Fruit fly (Drosophila melanogaster) whole organism, embryonic: ENCODE results near the gene CG33110.

Experiments
- Abd-B ChIP-seq: fragments of 200-800 bp; sonication (Bioruptor generic); optimal IDR thresholded peaks from 2 replicates; lab custom pipeline; 2018; ENCODE audit warnings: missing biosample characterization, mild to moderate bottlenecking, missing genetic modification characterization, moderate library complexity
- Atf-2 ChIP-seq: fragments of 200-800 bp; sonication (Bioruptor generic); optimal IDR thresholded peaks from 2 replicates; lab custom pipeline; 2016; ENCODE audit warnings: missing biosample characterization, missing genetic modification characterization
- Blimp-1 ChIP-seq: fragments of 200-800 bp; sonication (Bioruptor generic); optimal IDR thresholded peaks from 3 replicates; lab custom pipeline; 2018; ENCODE audit warnings: missing biosample characterization, missing genetic modification characterization, mild to moderate bottlenecking, moderate library complexity, missing genetic modification reagents
- CG1024 ChIP-seq: fragments of 200-800 bp; sonication (Bioruptor generic); IDR thresholded peaks from 2 replicates; pipeline ENCODE4 v1.3.6; 2022; ENCODE audit warnings: missing biosample characterization, missing genetic modification characterization
- CG12071 ChIP-seq: fragments of 200-800 bp; sonication (Bioruptor generic); optimal IDR thresholded peaks from 3 replicates; lab custom pipeline; 2018; ENCODE audit warnings: missing biosample characterization, mild to moderate bottlenecking, missing genetic modification characterization
- CG13123 ChIP-seq: fragments of 200-800 bp; sonication (Bioruptor generic); optimal IDR thresholded peaks from 2 replicates; lab custom pipeline; 2016; ENCODE audit warnings: missing biosample characterization, missing genetic modification characterization
- CG13287 ChIP-seq: fragments of 200-800 bp; sonication (Bioruptor generic); IDR thresholded peaks from 2 replicates; pipeline ENCODE4 v1.3.6; 2022; ENCODE audit warnings: missing biosample characterization, missing genetic modification characterization; ENCODE audit not compliant: partially characterized antibody
- CG13894 ChIP-seq: fragments of 200-800 bp; sonication (Bioruptor generic); optimal IDR thresholded peaks from 3 replicates; lab custom pipeline; 2018; ENCODE audit warnings: missing biosample characterization, mild to moderate bottlenecking, missing genetic modification characterization, moderate library complexity
- CG14014 ChIP-seq: fragments of 200-800 bp; sonication (Bioruptor generic); IDR thresholded peaks from 2 replicates; pipeline ENCODE4 v1.3.6; 2022; ENCODE audit warnings: missing biosample characterization, missing genetic modification characterization
- CG1529 ChIP-seq: fragments of 200-800 bp; sonication (Bioruptor generic); optimal IDR thresholded peaks from 3 replicates; lab custom pipeline; 2018; ENCODE audit warnings: missing biosample characterization, missing genetic modification characterization
- CG16779 ChIP-seq: fragments of 200-800 bp; sonication (Bioruptor generic); IDR thresholded peaks from 2 replicates; pipeline ENCODE4 v1.3.6; 2022; ENCODE audit warnings: missing biosample characterization, missing genetic modification characterization
- CG17802 ChIP-seq: fragments of 200-800 bp; sonication (Bioruptor generic); optimal IDR thresholded peaks from 2 replicates; lab custom pipeline; 2018; ENCODE audit warnings: missing biosample characterization, mild to moderate bottlenecking, missing genetic modification characterization, moderate library complexity
- CG3281 ChIP-seq: fragments of 200-800 bp; sonication (Bioruptor generic); optimal IDR thresholded peaks from 3 replicates; lab custom pipeline; 2017; ENCODE audit warnings: missing biosample characterization, mild to moderate bottlenecking, missing genetic modification characterization
- CG34422 ChIP-seq: fragments of 200-800 bp; sonication (Bioruptor generic); IDR thresholded peaks from 3 replicates; pipeline ENCODE4 v1.3.6; 2022; ENCODE audit warnings: missing biosample characterization, missing genetic modification characterization
- CG5180 ChIP-seq: fragments of 200-800 bp; sonication (Bioruptor generic); optimal IDR thresholded peaks from 3 replicates; lab custom pipeline; 2017; ENCODE audit warnings: missing biosample characterization, missing genetic modification characterization, mild to moderate bottlenecking, moderate library complexity, missing genetic modification reagents
- CG5245 ChIP-seq: fragments of 200-800 bp; sonication (Bioruptor generic); optimal IDR thresholded peaks from 3 replicates; lab custom pipeline; 2016; ENCODE audit warnings: missing biosample characterization, missing genetic modification characterization
- CG6791 ChIP-seq: fragments of 200-800 bp; sonication (Bioruptor generic); IDR thresholded peaks from 3 replicates; pipeline ENCODE4 v1.3.6; 2022; ENCODE audit warnings: missing biosample characterization, missing genetic modification characterization; ENCODE audit not compliant: partially characterized antibody
- CG7357 ChIP-seq: fragments of 200-800 bp; sonication (Bioruptor generic); IDR thresholded peaks from 3 replicates; pipeline ENCODE4 v1.3.6; 2022; ENCODE audit warnings: missing biosample characterization, missing genetic modification characterization
- CG7786 ChIP-seq: fragments of 200-800 bp; sonication (Bioruptor generic); optimal IDR thresholded peaks from 2 replicates; lab custom pipeline; 2016; ENCODE audit warnings: missing biosample characterization, missing genetic modification characterization
- CG7839 ChIP-seq: fragments of 200-800 bp; sonication (Bioruptor generic); optimal IDR thresholded peaks from 3 replicates; lab custom pipeline; 2018; ENCODE audit warnings: missing biosample characterization, mild to moderate bottlenecking, missing genetic modification characterization, moderate library complexity
- CG8089 ChIP-seq: fragments of 200-800 bp; sonication (Bioruptor generic); optimal IDR thresholded peaks from 3 replicates; lab custom pipeline; 2016; ENCODE audit warnings: missing biosample characterization, missing genetic modification characterization
- CG9609 ChIP-seq: fragments of 200-800 bp; sonication (Bioruptor generic); optimal IDR thresholded peaks from 3 replicates; lab custom pipeline; 2016; ENCODE audit warnings: missing biosample characterization, missing genetic modification characterization
- CkIIα-i1 ChIP-seq: fragments of 200-800 bp; sonication (Bioruptor generic); IDR thresholded peaks from 2 replicates; pipeline ENCODE4 v1.3.6; 2022; ENCODE audit warnings: missing biosample characterization, missing genetic modification characterization
- Ets97D ChIP-seq: fragments of 200-800 bp; sonication (Bioruptor generic); optimal IDR thresholded peaks from 3 replicates; lab custom pipeline; 2016; ENCODE audit warnings: missing biosample characterization, missing genetic modification characterization
- Hr3 ChIP-seq: fragments of 200-800 bp; sonication (Bioruptor generic); optimal IDR thresholded peaks from 3 replicates; lab custom pipeline; 2016; ENCODE audit warnings: missing biosample characterization, missing genetic modification characterization
- Hr39 ChIP-seq: fragments of >200 bp; optimal IDR thresholded peaks from 2 replicates; lab custom pipeline; 2017
- Lhr ChIP-seq: fragments of 200-800 bp; sonication (Bioruptor generic); optimal IDR thresholded peaks from 3 replicates; lab custom pipeline; 2017; ENCODE audit warnings: mild to moderate bottlenecking, missing biosample characterization, missing genetic modification reagents, missing genetic modification characterization
- Max ChIP-seq: fragments of 200-800 bp; sonication (Bioruptor generic); optimal IDR thresholded peaks from 2 replicates; lab custom pipeline; 2016; ENCODE audit warnings: missing biosample characterization, mild to moderate bottlenecking, missing genetic modification characterization
- NFAT ChIP-seq: fragments of 200-800 bp; sonication (Bioruptor generic); IDR thresholded peaks from 2 replicates; pipeline ENCODE4 v1.3.6; 2022; ENCODE audit warnings: missing biosample characterization, missing genetic modification characterization
- Nf-YB ChIP-seq: fragments of 200-800 bp; sonication (Bioruptor generic); optimal IDR thresholded peaks from 3 replicates; lab custom pipeline; 2019; ENCODE audit warnings: missing biosample characterization, mild to moderate bottlenecking, missing genetic modification characterization, moderate library complexity
- Pdp1 ChIP-seq, 2 experiments: fragments of 200-800 bp; sonication (Bioruptor generic); optimal IDR thresholded peaks; 3 replicates each; lab custom pipeline; 2016; ENCODE audit warnings: missing biosample characterization in 2 of 2, missing genetic modification characterization in 2 of 2, mild to moderate bottlenecking in 1 of 2, moderate library complexity in 1 of 2
- Poxn ChIP-seq: fragments of 200-800 bp; sonication (Bioruptor generic); IDR thresholded peaks from 2 replicates; pipeline ENCODE4 v1.3.6; 2022; ENCODE audit warnings: missing biosample characterization, missing genetic modification characterization
- YL-1 ChIP-seq: fragments of 200-800 bp; sonication (Bioruptor generic); optimal IDR thresholded peaks from 3 replicates; lab custom pipeline; 2017; ENCODE audit warnings: missing biosample characterization, mild to moderate bottlenecking, missing genetic modification characterization
- ash1 ChIP-seq: fragments of 200-800 bp; sonication (Bioruptor generic); optimal IDR thresholded peaks from 2 replicates; lab custom pipeline; 2018; ENCODE audit warnings: missing biosample characterization, mild to moderate bottlenecking, missing genetic modification characterization
- bigmax ChIP-seq: fragments of 200-800 bp; sonication (Bioruptor generic); optimal IDR thresholded peaks from 2 replicates; lab custom pipeline; 2018; ENCODE audit warnings: missing biosample characterization, mild to moderate bottlenecking, missing genetic modification characterization
- chn ChIP-seq: fragments of 200-800 bp; sonication (Bioruptor generic); optimal IDR thresholded peaks from 2 replicates; lab custom pipeline; 2016; ENCODE audit warnings: missing biosample characterization, missing genetic modification characterization
- danr ChIP-seq: fragments of 200-800 bp; sonication (Bioruptor generic); IDR thresholded peaks from 2 replicates; pipeline ENCODE4 v1.3.6; 2022; ENCODE audit warnings: missing biosample characterization, missing genetic modification characterization
- disco-r ChIP-seq: fragments of 200-800 bp; sonication (Bioruptor generic); optimal IDR thresholded peaks from 2 replicates; lab custom pipeline; 2016; ENCODE audit warnings: missing biosample characterization, missing genetic modification characterization
- ems ChIP-seq: fragments of 200-800 bp; sonication (Bioruptor generic); optimal IDR thresholded peaks from 3 replicates; lab custom pipeline; 2016; ENCODE audit warnings: missing biosample characterization, missing genetic modification characterization
- eve ChIP-seq, 2 experiments: fragments of >200 bp; optimal IDR thresholded peaks; 2 replicates each; lab custom pipeline; 2017; ENCODE audit warnings: missing biosample characterization in 2 of 2, missing genetic modification characterization in 2 of 2
- ftz-f1 ChIP-seq: fragments of 200-800 bp; sonication (Bioruptor generic); optimal IDR thresholded peaks from 2 replicates; lab custom pipeline; 2016; ENCODE audit warnings: missing biosample characterization, missing genetic modification characterization
- gem ChIP-seq: fragments of 200-800 bp; sonication (Bioruptor generic); optimal IDR thresholded peaks from 2 replicates; lab custom pipeline; 2019; ENCODE audit warnings: missing biosample characterization, mild to moderate bottlenecking, missing genetic modification characterization, moderate library complexity
- ham ChIP-seq: fragments of 200-800 bp; sonication (Bioruptor generic); IDR thresholded peaks from 2 replicates; pipeline ENCODE4 v1.3.6; 2022; ENCODE audit warnings: missing biosample characterization, missing genetic modification characterization
- nau ChIP-seq: fragments of 200-800 bp; sonication (Bioruptor generic); optimal IDR thresholded peaks from 3 replicates; lab custom pipeline; 2017; ENCODE audit warnings: missing biosample characterization, mild to moderate bottlenecking, missing genetic modification characterization, missing genetic modification reagents
- pfk ChIP-seq: fragments of 200-800 bp; sonication (Bioruptor generic); optimal IDR thresholded peaks from 2 replicates; lab custom pipeline; 2018; ENCODE audit warnings: missing biosample characterization, mild to moderate bottlenecking, missing genetic modification characterization, moderate library complexity
- pzg ChIP-seq: fragments of 200-800 bp; sonication (Bioruptor generic); optimal IDR thresholded peaks from 3 replicates; lab custom pipeline; 2018; ENCODE audit warnings: missing biosample characterization, mild to moderate bottlenecking, missing genetic modification characterization, moderate library complexity
- rib ChIP-seq: fragments of 200-800 bp; sonication (Bioruptor generic); IDR thresholded peaks from 2 replicates; pipeline ENCODE4 v1.3.6; 2022; ENCODE audit warnings: missing biosample characterization, missing genetic modification characterization
- twi ChIP-seq: fragments of 200-800 bp; optimal IDR thresholded peaks from 2 replicates; lab custom pipeline; 2019; ENCODE audit warnings: missing biosample characterization, mild to moderate bottlenecking, missing genetic modification characterization, moderate library complexity
- zfh1 ChIP-seq: fragments of 200-800 bp; sonication (Bioruptor generic); IDR thresholded peaks from 3 replicates; pipeline ENCODE4 v1.3.6; 2022; ENCODE audit warnings: missing biosample characterization, missing genetic modification characterization

CG33110 gene

DNA sequence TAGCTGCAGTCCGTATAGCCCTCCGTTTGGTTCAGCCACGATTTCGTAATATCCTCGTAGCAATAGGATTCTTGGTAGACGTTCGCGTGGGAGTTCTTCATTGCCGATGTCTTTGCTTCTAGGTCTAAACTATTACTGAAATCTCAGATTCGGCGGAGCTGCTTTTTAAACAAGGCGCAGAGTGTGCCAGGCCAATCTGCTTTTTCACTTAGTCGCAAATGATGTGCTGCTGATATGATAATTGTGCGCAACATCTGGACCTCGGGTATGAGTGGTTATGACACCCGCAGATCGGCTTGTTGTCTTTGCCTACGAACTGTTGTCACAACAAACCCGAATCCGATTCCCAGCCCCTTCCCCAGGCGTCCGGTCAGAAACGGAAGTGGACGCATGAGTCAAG, 16.5 kb downstream of the CG33110 start, which contains the start of gene btn:
Gene btn, minus strand, starts transcription at position 101 of the 400 bp plus-strand sequence.
- TF ChIP-seq CG17802 (tag; lab: Kevin White, UChicago) (no peak), twi (tag; lab: Kevin White, UChicago) (peak; percentile 84), Pdp1 (GFP tag; optimal IDR thresholded peaks at IDR 0.05; lab: Kevin White, UChicago) (peak in 1 of 2 experiments; percentile 12)

DNA sequence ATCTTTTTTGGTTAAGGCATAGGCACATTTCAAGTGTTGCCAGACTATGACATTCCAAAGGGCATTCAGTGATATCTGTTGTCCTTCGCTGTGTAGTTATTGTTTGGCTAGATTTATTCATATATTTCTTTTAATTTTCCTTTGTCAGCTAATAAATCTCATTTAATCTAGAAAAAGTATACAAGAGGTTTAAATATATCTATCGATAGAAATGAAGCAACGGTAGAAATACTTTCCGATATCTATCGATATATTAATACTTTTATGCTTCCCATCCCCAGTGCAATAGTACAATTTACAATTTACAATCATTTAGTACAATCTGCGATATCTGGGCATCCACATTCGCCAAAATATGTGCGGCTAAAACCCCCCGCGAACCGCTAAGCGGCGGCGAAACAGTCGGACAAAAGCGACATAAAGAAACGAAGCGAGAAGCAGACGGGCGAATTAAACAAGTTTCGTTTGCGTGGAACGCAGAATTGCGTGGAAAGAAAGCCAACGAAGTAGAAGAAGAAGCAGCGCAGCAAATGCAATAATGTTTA, 17.5 kb downstream of the CG33110 start, which contains the start of gene Efa6:
Gene Efa6, plus strand, starts transcription at position 337 of the 545 bp plus-strand sequence.
- TF ChIP-seq Blimp-1 (peak; percentile 33), CG13287 (GFP tag; lab: Robert Waterston, UW) (peak; percentile 98), eve (GFP tag; optimal IDR thresholded peaks at IDR 0.05; lab: Kevin White, UChicago) (no peak), gem (tag; lab: Kevin White, UChicago) (no peak), NFAT (no peak), danr (GFP tag; lab: Robert Waterston, UW) (no peak), CG16779 (GFP tag; lab: Robert Waterston, UW) (no peak), rib (peak; percentile 54; the same call in 1 of the 2 replicates), Ets97D (GFP tag; lab: Kevin White, UChicago) (peak; percentile 83), Hr3 (GFP tag; lab: Kevin White, UChicago) (peak; percentile 43), chn (GFP tag; lab: Kevin White, UChicago) (peak; percentile 19), CG5180 (no peak), disco-r (GFP tag; lab: Kevin White, UChicago) (no peak), bigmax (GFP tag; lab: Kevin White, UChicago) (no peak), ash1 (no peak), CG6791 (GFP tag; lab: Robert Waterston, UW) (peak; percentile 87), pfk (no peak), CG34422 (GFP tag; lab: Robert Waterston, UW) (no peak; the same call in 2 of the 3 replicates), Poxn (no peak), CG9609 (GFP tag; lab: Kevin White, UChicago) (peak; percentile 52), CG5245 (GFP tag; lab: Kevin White, UChicago) (no peak), CG1024 (no peak), CG8089 (GFP tag; lab: Kevin White, UChicago) (no peak), Hr39 (lab: Kevin White, UChicago) (no peak), CG7357 (no peak), CG14014 (GFP tag; lab: Robert Waterston, UW) (no peak), zfh1 (no peak), CG12071 (GFP tag; lab: Kevin White, UChicago) (no peak), YL-1 (peak; percentile 44), CG3281 (GFP tag; lab: Kevin White, UChicago) (peak; percentile 25), nau (GFP tag; lab: Kevin White, UChicago) (no peak), CG7786 (GFP tag; lab: Kevin White, UChicago) (no peak), Atf-2 (GFP tag; lab: Kevin White, UChicago) (no peak), pzg (GFP tag; lab: Kevin White, UChicago) (peak; percentile 81), CG7839 (peak; percentile 46), Nf-YB (GFP tag; lab: Kevin White, UChicago) (no peak), ham (no peak), ftz-f1 (GFP tag; lab: Kevin White, UChicago) (peak; percentile 17), CkIIα-i1 (no peak), ems (GFP tag; lab: Kevin White, UChicago) (peak; percentile 15), Lhr (GFP tag; lab: Kevin White, UChicago) (peak; percentile 77), CG1529 (GFP tag; lab: Kevin White, UChicago) (no peak), CG13894 (peak; percentile 43), CG13123 (GFP tag; lab: Kevin White, UChicago) (peak; percentile 34), Abd-B (GFP tag; lab: Kevin White, UChicago) (peak; percentile 45), Max (GFP tag; lab: Kevin White, UChicago) (peak; percentile 64)
